Worm (Caenorhabditis elegans) whole organism, mixed stage, embryonic: Measurements from ENCODE around the gene srg-25.

Experiments used
- M03D4.4 ChIP-seq: sonication (generic microtip); optimal IDR thresholded peaks from 2 replicates; lab custom pipeline; 2017; ENCODE audit warnings: mild to moderate bottlenecking, missing genetic modification characterization, missing compliant biosample characterization
- bed-3 ChIP-seq: fragments of 200-800 bp; sonication (Bioruptor generic); optimal IDR thresholded peaks from 3 replicates; lab custom pipeline; 2018; ENCODE audit warnings: mild to moderate bottlenecking, missing genetic modification characterization, moderate library complexity, missing compliant biosample characterization
- blmp-1 ChIP-seq: fragments of 150-350 bp; optimal IDR thresholded peaks from 2 replicates; lab custom pipeline; 2014; ENCODE audit warnings: missing biosample characterization, missing genetic modification characterization
- ceh-43 ChIP-seq: fragments of 200-800 bp; sonication (Bioruptor generic); optimal IDR thresholded peaks from 2 replicates; lab custom pipeline; 2018; ENCODE audit warnings: mild to moderate bottlenecking, missing genetic modification characterization, moderate library complexity, missing compliant biosample characterization
- ceh-83 ChIP-seq: fragments of 200-800 bp; sonication (Bioruptor generic); optimal IDR thresholded peaks from 2 replicates; lab custom pipeline; 2018; ENCODE audit warnings: mild to moderate bottlenecking, missing genetic modification characterization, missing compliant biosample characterization
- ces-1 ChIP-seq: fragments of 150-350 bp; optimal IDR thresholded peaks from 2 replicates; lab custom pipeline; 2014; ENCODE audit warnings: missing biosample characterization, missing genetic modification reagents, missing genetic modification characterization
- cnd-1 ChIP-seq: fragments of 200-800 bp; sonication (Bioruptor generic); optimal IDR thresholded peaks from 2 replicates; lab custom pipeline; 2018; ENCODE audit warnings: mild to moderate bottlenecking, missing genetic modification characterization, missing compliant biosample characterization
- elt-1 ChIP-seq: sonication (generic microtip); optimal IDR thresholded peaks from 2 replicates; lab custom pipeline; 2017; ENCODE audit warnings: missing genetic modification characterization, mild to moderate bottlenecking, missing compliant biosample characterization, antibody characterized with exemption, moderate library complexity, borderline replicate concordance; ENCODE audit not compliant: insufficient read depth
- elt-3 ChIP-seq: fragments of 150-350 bp; optimal IDR thresholded peaks from 2 replicates; lab custom pipeline; 2014; ENCODE audit warnings: missing biosample characterization, missing genetic modification characterization
- flh-1 ChIP-seq: fragments of 200-800 bp; sonication (Bioruptor generic); optimal IDR thresholded peaks from 2 replicates; lab custom pipeline; 2018; ENCODE audit warnings: mild to moderate bottlenecking, missing genetic modification characterization, moderate library complexity, missing compliant biosample characterization
- ham-2 ChIP-seq: fragments of 200-800 bp; sonication (Bioruptor generic); optimal IDR thresholded peaks from 2 replicates; lab custom pipeline; 2018; ENCODE audit warnings: mild to moderate bottlenecking, missing genetic modification characterization, missing compliant biosample characterization
- hlh-1 ChIP-seq: fragments of 150-350 bp; optimal IDR thresholded peaks from 2 replicates; lab custom pipeline; 2014; ENCODE audit warnings: missing biosample characterization, missing genetic modification reagents, missing genetic modification characterization
- lin-13 ChIP-seq: fragments of 150-350 bp; optimal IDR thresholded peaks from 2 replicates; lab custom pipeline; 2014; ENCODE audit warnings: missing biosample characterization, missing genetic modification characterization
- lin-32 ChIP-seq: fragments of 200-800 bp; sonication (Bioruptor generic); optimal IDR thresholded peaks from 2 replicates; lab custom pipeline; 2018; ENCODE audit warnings: mild to moderate bottlenecking, missing genetic modification characterization, missing compliant biosample characterization
- lsy-2 ChIP-seq: fragments of 150-350 bp; optimal IDR thresholded peaks from 2 replicates; lab custom pipeline; 2014; ENCODE audit warnings: missing biosample characterization, missing genetic modification characterization
- mab-5 ChIP-seq: fragments of 150-350 bp; optimal IDR thresholded peaks from 2 replicates; lab custom pipeline; 2014; ENCODE audit warnings: missing biosample characterization, missing genetic modification characterization
- mep-1 ChIP-seq: fragments of 150-350 bp; optimal IDR thresholded peaks from 2 replicates; lab custom pipeline; 2017; ENCODE audit warnings: missing biosample characterization, missing genetic modification reagents, missing genetic modification characterization, inconsistent platforms
- mls-2 ChIP-seq: sonication (generic microtip); optimal IDR thresholded peaks from 2 replicates; lab custom pipeline; 2016; ENCODE audit warnings: mild to moderate bottlenecking, missing genetic modification characterization, moderate library complexity, missing compliant biosample characterization
- nhr-12 ChIP-seq: fragments of 150-350 bp; optimal IDR thresholded peaks from 2 replicates; lab custom pipeline; 2014; ENCODE audit warnings: missing biosample characterization, missing genetic modification characterization
- nhr-2 ChIP-seq: fragments of 150-350 bp; optimal IDR thresholded peaks from 2 replicates; lab custom pipeline; 2014; ENCODE audit warnings: missing biosample characterization, missing genetic modification characterization
- nhr-237 ChIP-seq: fragments of 150-350 bp; optimal IDR thresholded peaks from 2 replicates; lab custom pipeline; 2014; ENCODE audit warnings: missing biosample characterization, missing genetic modification characterization
- nhr-28 ChIP-seq: fragments of 150-350 bp; optimal IDR thresholded peaks from 2 replicates; lab custom pipeline; 2014; ENCODE audit warnings: missing biosample characterization, missing genetic modification characterization
- nhr-76 ChIP-seq: sonication (generic microtip); optimal IDR thresholded peaks from 2 replicates; lab custom pipeline; 2017; ENCODE audit warnings: missing biosample characterization, missing genetic modification characterization
- pha-4 ChIP-seq: fragments of 150-350 bp; optimal IDR thresholded peaks from 2 replicates; lab custom pipeline; 2018; ENCODE audit warnings: missing biosample characterization, missing genetic modification reagents, missing genetic modification characterization
- sem-2 ChIP-seq: fragments of 200-800 bp; sonication (Bioruptor generic); optimal IDR thresholded peaks from 2 replicates; lab custom pipeline; 2018; ENCODE audit warnings: mild to moderate bottlenecking, missing genetic modification characterization, missing compliant biosample characterization
- snpc-4 ChIP-seq: fragments of 150-350 bp; optimal IDR thresholded peaks from 2 replicates; lab custom pipeline; 2014; ENCODE audit warnings: missing biosample characterization, missing genetic modification characterization
- sptf-1 ChIP-seq: sonication (generic microtip); optimal IDR thresholded peaks from 2 replicates; lab custom pipeline; 2017; ENCODE audit warnings: mild to moderate bottlenecking, missing genetic modification characterization, moderate library complexity, missing compliant biosample characterization
- unc-120 ChIP-seq: sonication (generic microtip); optimal IDR thresholded peaks from 2 replicates; lab custom pipeline; 2017; ENCODE audit warnings: missing genetic modification characterization, missing compliant biosample characterization; ENCODE audit not compliant: poor library complexity, severe bottlenecking
- unc-39 ChIP-seq: fragments of 150-350 bp; optimal IDR thresholded peaks from 2 replicates; lab custom pipeline; 2014; ENCODE audit warnings: missing biosample characterization, missing genetic modification characterization
- unc-62 ChIP-seq: fragments of 150-350 bp; optimal IDR thresholded peaks from 2 replicates; lab custom pipeline; 2014; ENCODE audit warnings: missing biosample characterization, missing genetic modification reagents, missing genetic modification characterization
- zip-8 ChIP-seq: fragments of 150-350 bp; optimal IDR thresholded peaks from 2 replicates; lab custom pipeline; 2014; ENCODE audit warnings: missing biosample characterization, missing genetic modification characterization
- ztf-11 ChIP-seq: fragments of 150-350 bp; optimal IDR thresholded peaks from 2 replicates; lab custom pipeline; 2014; ENCODE audit warnings: missing biosample characterization, missing genetic modification characterization

srg-25 gene

ce11 chrV:5324566-5324965 lies 20.8 kb downstream of the srg-25 start, which contains the start of gene ceh-33:
ceh-33 (minus strand) TSS chrV:5324666.
- TF ChIP-seq zip-8 (peak; percentile 32), ceh-83 (GFP tag; lab: Kevin White, UChicago) (no peak), mls-2 (tag; lab: Kevin White, UChicago) (no peak)

ce11 chrV:5322815-5323214 lies 22.5 kb downstream of the srg-25 start:
- TF ChIP-seq cnd-1 = no peak
- TF ChIP-seq sptf-1 = no peak
- no peak for TF ChIP-seq ham-2 (GFP tag; lab: Kevin White, UChicago)
- no peak for TF ChIP-seq ceh-83 (GFP tag; lab: Kevin White, UChicago)
- TF ChIP-seq lin-32 (GFP tag; lab: Kevin White, UChicago) = no peak
- no peak for TF ChIP-seq lin-13 (tag; lab: Kevin White, UChicago)

- TF ChIP-seq zip-8 (no peak), pha-4 (tag; lab: Kevin White, UChicago) (no peak), lin-13 (tag; lab: Kevin White, UChicago) (no peak), lin-32 (GFP tag; lab: Kevin White, UChicago) (no peak), nhr-28 (tag; lab: Kevin White, UChicago) (no peak), bed-3 (GFP tag; lab: Kevin White, UChicago) (no peak), nhr-12 (tag; lab: Kevin White, UChicago) (no peak), unc-62 (GFP tag; lab: Kevin White, UChicago) (no peak), ham-2 (GFP tag; lab: Kevin White, UChicago) (no peak), sem-2 (GFP tag; lab: Kevin White, UChicago) (no peak), mls-2 (tag; lab: Kevin White, UChicago) (no peak), cnd-1 (no peak), ceh-83 (GFP tag; lab: Kevin White, UChicago) (no peak), ceh-43 (GFP tag; lab: Kevin White, UChicago) (no peak), snpc-4 (tag; lab: Kevin White, UChicago) (no peak), lsy-2 (tag; lab: Kevin White, UChicago) (no peak), mab-5 (tag; lab: Kevin White, UChicago) (no peak), nhr-76 (tag; lab: Kevin White, UChicago) (no peak), elt-3 (tag; lab: Kevin White, UChicago) (no peak)
Measured at ce11 chrV:5319477-5319876, 25.8 kb downstream of the srg-25 start, which contains the start of gene ceh-34. ceh-34 (minus strand) TSS chrV:5319577.

DNA sequence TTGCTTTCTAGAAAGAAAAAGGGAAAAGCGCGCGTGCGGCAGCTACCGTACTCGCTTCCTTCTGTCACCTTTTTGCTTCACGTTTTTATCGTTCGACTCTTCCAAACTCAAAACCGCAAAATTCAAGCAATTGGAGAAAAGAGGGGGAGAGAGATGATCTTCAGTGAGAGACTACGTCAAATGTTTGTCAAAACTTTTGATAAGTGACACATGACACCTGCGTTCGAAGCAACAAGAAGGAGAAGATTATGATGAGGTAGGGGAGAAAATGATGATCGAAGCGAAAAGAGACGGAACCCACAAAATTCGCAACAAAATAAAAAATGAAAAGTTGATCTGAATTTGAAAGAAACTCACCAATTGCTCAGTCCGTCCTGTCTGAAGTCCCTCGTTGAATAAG lies 27.0 kb downstream of the srg-25 start:
- peak; percentile 80 for TF ChIP-seq unc-62 (GFP tag; lab: Kevin White, UChicago)
- TF ChIP-seq M03D4.4 (tag; lab: Kevin White, UChicago) = no peak
- TF ChIP-seq lin-32 (GFP tag; lab: Kevin White, UChicago) = no peak
- TF ChIP-seq hlh-1 (tag; lab: Kevin White, UChicago) = peak; percentile 41

- TF ChIP-seq lin-13 (tag; lab: Kevin White, UChicago) (no peak), unc-120 (no peak), ces-1 (no peak), nhr-2 (no peak), blmp-1 (tag; lab: Kevin White, UChicago) (no peak), cnd-1 (no peak), zip-8 (no peak), nhr-12 (tag; lab: Kevin White, UChicago) (no peak), elt-1 (tag; lab: Kevin White, UChicago) (no peak), pha-4 (tag; lab: Kevin White, UChicago) (no peak), lsy-2 (tag; lab: Kevin White, UChicago) (no peak), sem-2 (GFP tag; lab: Kevin White, UChicago) (no peak), flh-1 (GFP tag; lab: Kevin White, UChicago) (no peak)
Measured at ce11 chrV:5314104-5314503, 31.2 kb downstream of the srg-25 start, which contains the start of gene C10G8.2. C10G8.2 (plus strand) TSS chrV:5314404.

- no peak for TF ChIP-seq snpc-4 (tag; lab: Kevin White, UChicago)
- TF ChIP-seq flh-1 (GFP tag; lab: Kevin White, UChicago) = no peak
- TF ChIP-seq nhr-76 (tag; lab: Kevin White, UChicago) = no peak
- TF ChIP-seq nhr-2 = no peak
- no peak for TF ChIP-seq zip-8
- no peak for TF ChIP-seq nhr-237 (tag; lab: Kevin White, UChicago)
- no peak for TF ChIP-seq mep-1
- TF ChIP-seq M03D4.4 (tag; lab: Kevin White, UChicago) = no peak
- TF ChIP-seq ztf-11 (tag; lab: Kevin White, UChicago) = no peak
- no peak for TF ChIP-seq unc-120
- TF ChIP-seq blmp-1 (tag; lab: Kevin White, UChicago) = no peak
- no peak for TF ChIP-seq elt-1 (tag; lab: Kevin White, UChicago)
- no peak for TF ChIP-seq unc-39 (tag; lab: Kevin White, UChicago)
Measured at ce11 chrV:5312453-5312852, 32.9 kb downstream of the srg-25 start, which contains the start of gene C10G8.3. C10G8.3 (plus strand) TSS chrV:5312753.
